Worm (Caenorhabditis elegans): ENCODE results near the gene col-41.

col-41 gene

DNA sequence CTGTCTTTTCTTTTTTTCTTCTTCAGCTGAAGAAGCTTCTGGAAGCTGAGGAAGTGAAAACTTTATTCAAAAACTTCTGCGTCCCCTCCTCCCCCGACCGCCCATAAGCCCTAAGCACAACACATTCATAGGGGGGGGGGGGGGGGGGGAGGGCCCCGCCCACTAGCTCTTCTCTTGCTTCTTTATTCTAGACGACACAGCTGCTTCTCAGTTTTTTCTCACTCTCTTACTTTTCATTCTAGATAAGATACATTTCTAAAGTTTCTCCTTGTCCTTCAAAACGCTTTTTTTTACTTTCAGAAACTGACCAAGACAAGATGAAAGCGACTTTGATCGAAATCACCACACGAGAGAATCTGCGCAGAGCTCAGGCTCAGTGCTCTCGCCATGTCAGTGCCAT is 13.5 kb upstream of the col-41 start, which contains the start of gene T10B10.4:
TSS of gene T10B10.4 (plus strand) at position 301 of the 400 bp plus-strand sequence.
- no peak for TF ChIP-seq nhr-6 (tag; optimal IDR thresholded peaks at IDR 0.05)
- TF ChIP-seq ama-1 (optimal IDR thresholded peaks at IDR 0.05) = no peak
- no peak for TF ChIP-seq zag-1 (tag; optimal IDR thresholded peaks at IDR 0.05)
- no peak for TF ChIP-seq snpc-4 (tag; optimal IDR thresholded peaks at IDR 0.05)
- no peak for TF ChIP-seq peb-1 (tag; optimal IDR thresholded peaks at IDR 0.05)
- TF ChIP-seq nhr-23 (tag; optimal IDR thresholded peaks at IDR 0.05) = no peak
- no peak for TF ChIP-seq alr-1 (tag; optimal IDR thresholded peaks at IDR 0.05)
- TF ChIP-seq C34F6.9 (tag; optimal IDR thresholded peaks at IDR 0.05) = no peak
- no peak for TF ChIP-seq nhr-237 (tag; optimal IDR thresholded peaks at IDR 0.05)

DNA sequence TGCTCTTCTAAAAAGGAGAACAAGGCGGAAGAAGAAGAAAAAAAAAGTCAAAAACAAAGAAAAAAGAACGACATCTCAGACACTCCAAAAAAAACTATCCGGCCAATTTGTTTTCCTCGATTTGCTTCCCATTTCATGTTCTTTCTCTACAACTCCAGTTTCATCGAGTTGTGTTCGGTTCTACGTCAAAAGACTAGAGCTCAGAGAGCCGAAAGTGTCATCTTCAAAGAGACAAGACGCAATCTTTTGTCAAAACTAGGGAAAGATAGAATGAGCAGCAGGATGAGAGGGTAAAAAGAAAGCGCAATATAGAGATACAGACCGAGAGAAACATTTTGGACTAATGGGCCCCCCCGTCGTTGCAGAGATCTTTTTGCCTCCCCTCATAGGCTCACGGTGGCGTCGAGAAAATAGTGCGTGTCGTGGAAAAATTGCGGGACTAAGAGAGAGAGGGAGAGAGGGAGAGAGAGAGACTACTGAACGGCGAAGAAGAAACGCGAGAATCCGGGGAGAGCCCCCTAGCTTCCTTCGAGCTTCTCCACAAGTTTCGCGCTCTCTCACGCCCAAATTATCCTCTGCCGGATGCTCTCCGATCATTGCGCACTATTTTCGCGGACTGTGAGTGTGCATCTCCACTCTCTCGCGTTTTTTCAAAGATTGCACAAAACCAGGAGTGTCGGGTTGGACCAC is 12.8 kb upstream of the col-41 start:
- peak; percentile 43 to 58 for TF ChIP-seq mdl-1 (tag; optimal IDR thresholded peaks at IDR 0.05)
- TF ChIP-seq fos-1 (tag; optimal IDR thresholded peaks at IDR 0.05) = peak; percentile 5
- peak; percentile 86 for TF ChIP-seq nhr-129 (tag; optimal IDR thresholded peaks at IDR 0.05)
- peak; percentile 85 for TF ChIP-seq ztf-4 (tag; optimal IDR thresholded peaks at IDR 0.05)
- TF ChIP-seq nhr-21 (tag; optimal IDR thresholded peaks at IDR 0.05) = peak; percentile 9
- peak; percentile 16 for TF ChIP-seq snpc-4 (tag; optimal IDR thresholded peaks at IDR 0.05)
- TF ChIP-seq R02D3.7 (tag; optimal IDR thresholded peaks at IDR 0.05) = no peak
- no peak for TF ChIP-seq blmp-1 (tag; optimal IDR thresholded peaks at IDR 0.05; ENCODE audit: insufficient read depth)
- peak; percentile 95 for TF ChIP-seq F13H6.1 (tag; optimal IDR thresholded peaks at IDR 0.05)
- TF ChIP-seq unc-39 (tag; optimal IDR thresholded peaks at IDR 0.05) = no peak
- peak; percentile 84 for TF ChIP-seq sem-4 (tag; optimal IDR thresholded peaks at IDR 0.05)
- peak; percentile 87 for TF ChIP-seq sma-9 (GFP tag; optimal IDR thresholded peaks at IDR 0.05)
- no peak for TF ChIP-seq sma-9 (tag; optimal IDR thresholded peaks at IDR 0.05)
- peak; percentile 77 for TF ChIP-seq egl-27 (tag; optimal IDR thresholded peaks at IDR 0.05)
- TF ChIP-seq nhr-77 (tag; optimal IDR thresholded peaks at IDR 0.05) = no peak
- TF ChIP-seq lin-39 (tag; optimal IDR thresholded peaks at IDR 0.05) = no peak
- TF ChIP-seq C34F6.9 (tag; optimal IDR thresholded peaks at IDR 0.05) = peak; percentile 75
- no peak for TF ChIP-seq nhr-237 (tag; optimal IDR thresholded peaks at IDR 0.05)
- no peak for TF ChIP-seq unc-62 (GFP tag; optimal IDR thresholded peaks at IDR 0.05)
- peak; percentile 31 for TF ChIP-seq lin-11 (tag; optimal IDR thresholded peaks at IDR 0.05)
- peak; percentile 71 for TF ChIP-seq crh-2 (tag; optimal IDR thresholded peaks at IDR 0.05)
- TF ChIP-seq zag-1 (tag; optimal IDR thresholded peaks at IDR 0.05) = peak; percentile 79
- peak; percentile 82 for TF ChIP-seq unc-55 (GFP tag; optimal IDR thresholded peaks at IDR 0.05)
- TF ChIP-seq lsy-2 (tag; optimal IDR thresholded peaks at IDR 0.05) = peak in 1 of 2 experiments; percentile 72
- no peak for TF ChIP-seq ztf-1 (GFP tag; conservative IDR thresholded peaks at IDR 0.05)
- peak; percentile 79 for TF ChIP-seq mab-5 (tag; optimal IDR thresholded peaks at IDR 0.05)
- TF ChIP-seq lin-13 (GFP tag; optimal IDR thresholded peaks at IDR 0.05) = peak; percentile 63
- TF ChIP-seq nhr-12 (tag; optimal IDR thresholded peaks at IDR 0.05) = no peak
- peak; percentile 23 for TF ChIP-seq ceh-82 (tag; optimal IDR thresholded peaks at IDR 0.05)

DNA sequence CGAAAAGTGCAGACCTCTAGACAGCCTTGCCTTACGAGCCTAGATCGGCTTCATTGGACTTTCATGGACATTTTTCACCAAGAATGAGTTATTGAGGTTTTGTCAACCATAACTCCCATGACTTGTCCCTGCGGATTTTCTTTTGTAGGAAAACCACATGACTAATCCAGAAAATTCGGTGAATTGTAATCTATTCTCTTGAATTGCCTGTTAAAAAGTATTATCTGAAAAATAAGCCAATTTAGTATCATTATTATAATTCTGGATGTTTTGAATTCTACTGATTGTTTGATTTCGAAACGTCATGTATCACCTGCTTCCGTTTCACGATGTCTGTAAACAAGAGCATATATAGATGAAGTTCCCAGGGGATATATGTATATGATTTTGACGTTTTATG is 12.2 kb upstream of the col-41 start:
- no peak for TF ChIP-seq ztf-1 (GFP tag; conservative IDR thresholded peaks at IDR 0.05)
- peak; percentile 42 for TF ChIP-seq skn-1 (tag; optimal IDR thresholded peaks at IDR 0.05)

DNA sequence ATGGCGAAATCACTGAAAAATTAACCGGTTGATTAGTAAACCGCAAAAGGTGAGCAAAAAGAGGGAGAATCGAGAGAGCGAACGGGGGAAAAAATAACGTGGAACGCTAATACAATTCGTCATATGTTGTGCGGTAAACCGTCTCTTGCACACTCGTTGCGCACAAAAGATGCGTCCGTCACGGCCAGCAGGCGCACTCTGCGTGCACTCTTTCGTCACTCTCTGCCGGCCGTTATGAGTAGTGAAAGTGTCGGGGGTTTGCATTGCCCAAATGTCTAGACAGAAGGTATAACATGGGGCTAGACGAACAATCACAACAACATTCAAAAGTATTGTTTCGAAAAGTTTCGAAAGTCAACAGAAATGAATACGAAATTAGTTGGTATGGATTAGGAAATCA is 5.2 kb upstream of the col-41 start, which contains the start of gene pkhm-2:
TSS of gene pkhm-2 (minus strand) at position 12 of the 400 bp plus-strand sequence.
- TF ChIP-seq mbf-1 (tag; optimal IDR thresholded peaks at IDR 0.05) = no peak
- peak; percentile 84 for TF ChIP-seq sem-4 (tag; optimal IDR thresholded peaks at IDR 0.05)
- TF ChIP-seq snpc-4 (tag; optimal IDR thresholded peaks at IDR 0.05) = peak; percentile 86
- peak in 1 of 2 experiments; percentile 48 for TF ChIP-seq mdl-1 (tag; optimal IDR thresholded peaks at IDR 0.05)
- TF ChIP-seq nhr-11 (tag; optimal IDR thresholded peaks at IDR 0.05) = no peak
- TF ChIP-seq fos-1 (tag; optimal IDR thresholded peaks at IDR 0.05) = peak; percentile 90
- TF ChIP-seq C34F6.9 (tag; optimal IDR thresholded peaks at IDR 0.05) = peak; percentile 88
- peak; percentile 96 for TF ChIP-seq sma-9 (GFP tag; optimal IDR thresholded peaks at IDR 0.05)
- TF ChIP-seq sma-9 (tag; optimal IDR thresholded peaks at IDR 0.05) = no peak
- peak; percentile 38 for TF ChIP-seq unc-62 (GFP tag; optimal IDR thresholded peaks at IDR 0.05)
- TF ChIP-seq alr-1 (tag; optimal IDR thresholded peaks at IDR 0.05) = no peak
- peak; percentile 2 for TF ChIP-seq ceh-82 (tag; optimal IDR thresholded peaks at IDR 0.05)
- no peak for TF ChIP-seq nhr-77 (tag; optimal IDR thresholded peaks at IDR 0.05)
- TF ChIP-seq gmeb-1 (tag; optimal IDR thresholded peaks at IDR 0.05) = peak; percentile 86
- TF ChIP-seq unc-55 (GFP tag; optimal IDR thresholded peaks at IDR 0.05) = peak; percentile 81
- TF ChIP-seq ztf-4 (tag; optimal IDR thresholded peaks at IDR 0.05) = peak; percentile 47
- TF ChIP-seq aly-2 (tag; optimal IDR thresholded peaks at IDR 0.05) = no peak
- no peak for TF ChIP-seq dmd-4 (tag; optimal IDR thresholded peaks at IDR 0.05)
- peak; percentile 94 for TF ChIP-seq sma-3 (GFP tag; optimal IDR thresholded peaks at IDR 0.05)
- TF ChIP-seq ztf-1 (GFP tag; conservative IDR thresholded peaks at IDR 0.05) = no peak
- no peak for TF ChIP-seq elt-3 (tag; optimal IDR thresholded peaks at IDR 0.05)
- peak; percentile 3 for TF ChIP-seq R02D3.7 (tag; optimal IDR thresholded peaks at IDR 0.05)
- TF ChIP-seq nhr-6 (tag; optimal IDR thresholded peaks at IDR 0.05) = peak; percentile 58
- TF ChIP-seq lin-13 (GFP tag; optimal IDR thresholded peaks at IDR 0.05) = peak; percentile 87
- peak; percentile 22 for TF ChIP-seq skn-1 (tag; optimal IDR thresholded peaks at IDR 0.05)
- TF ChIP-seq zag-1 (tag; optimal IDR thresholded peaks at IDR 0.05) = peak; percentile 14
- TF ChIP-seq ama-1 (optimal IDR thresholded peaks at IDR 0.05) = no peak
- peak; percentile 85 for TF ChIP-seq nhr-21 (tag; optimal IDR thresholded peaks at IDR 0.05)
- no peak for TF ChIP-seq nhr-12 (tag; optimal IDR thresholded peaks at IDR 0.05)
- peak; percentile 75 to 88 for TF ChIP-seq lsy-2 (tag; optimal IDR thresholded peaks at IDR 0.05)
- TF ChIP-seq crh-2 (tag; optimal IDR thresholded peaks at IDR 0.05) = peak; percentile 92
- peak; percentile 74 for TF ChIP-seq mab-5 (tag; optimal IDR thresholded peaks at IDR 0.05)
- no peak for TF ChIP-seq peb-1 (tag; optimal IDR thresholded peaks at IDR 0.05)
- TF ChIP-seq nhr-10 (tag; optimal IDR thresholded peaks at IDR 0.05) = peak; percentile 77
- TF ChIP-seq lin-39 (tag; optimal IDR thresholded peaks at IDR 0.05) = no peak

All from whole organism, L2 larva.